Worm (Caenorhabditis elegans) whole organism, L4/young adult: ENCODE data around the gene nex-4.

Experiments used
- dao-5 ChIP-seq: sonication (generic microtip); optimal IDR thresholded peaks from 2 replicates; lab custom pipeline; 2016; ENCODE audit warnings: missing genotype, missing genetic modification characterization, moderate library complexity, missing compliant biosample characterization
- him-1 ChIP-seq: sonication (generic microtip); optimal IDR thresholded peaks from 2 replicates; lab custom pipeline; 2016; ENCODE audit warnings: missing genotype, missing genetic modification reagents, missing genetic modification characterization, missing compliant biosample characterization

ce11 chrV:4826710-4827380 lies 24.4 kb upstream of the nex-4 start, which contains the start of the genes hsp-6 and C37H5.5:
- TF ChIP-seq him-1 (peak; percentile 14), dao-5 (tag; lab: Kevin White, UChicago) (no peak)
